Worm (Caenorhabditis elegans) whole organism, midembryonic: ENCODE measurements around the gene C48B4.11.

Experiments
- T22C8.4 ChIP-seq: fragments of 200-800 bp; sonication (Bioruptor generic); IDR thresholded peaks from 2 replicates; pipeline ENCODE4 v1.3.6; 2022; ENCODE audit warnings: missing genetic modification characterization, missing compliant biosample characterization
- cog-1 ChIP-seq: sonication (generic microtip); optimal IDR thresholded peaks from 2 replicates; lab custom pipeline; 2016; ENCODE audit warnings: missing genetic modification characterization, missing compliant biosample characterization
- flt-1 ChIP-seq: fragments of 200-800 bp; sonication (Bioruptor generic); IDR thresholded peaks from 2 replicates; pipeline ENCODE4 v1.3.6; 2022; ENCODE audit warnings: missing genetic modification characterization, missing compliant biosample characterization
- klf-2 ChIP-seq: fragments of 200-800 bp; sonication (Bioruptor generic); conservative IDR thresholded peaks from 2 replicates; pipeline ENCODE4 v1.3.6; 2022; ENCODE audit warnings: missing genetic modification reagents, missing genetic modification characterization, missing compliant biosample characterization
- med-1 ChIP-seq: sonication (generic microtip); optimal IDR thresholded peaks from 2 replicates; lab custom pipeline; 2017; ENCODE audit warnings: missing genetic modification characterization, mild to moderate bottlenecking, missing compliant biosample characterization, antibody characterized with exemption, missing genetic modification reagents; ENCODE audit not compliant: insufficient read depth
- ref-1 ChIP-seq: fragments of 200-800 bp; sonication (Bioruptor generic); conservative IDR thresholded peaks from 2 replicates; pipeline ENCODE4 v1.3.6; 2022; ENCODE audit warnings: missing genetic modification reagents, missing genetic modification characterization, missing compliant biosample characterization
- tab-1 ChIP-seq: fragments of 200-800 bp; sonication (Bioruptor generic); IDR thresholded peaks from 2 replicates; pipeline ENCODE4 v1.3.6; 2022; ENCODE audit warnings: missing genetic modification characterization, missing compliant biosample characterization
- ztf-23 ChIP-seq: fragments of 200-800 bp; sonication (Bioruptor generic); IDR thresholded peaks from 2 replicates; pipeline ENCODE4 v1.3.6; 2022; ENCODE audit warnings: missing genetic modification reagents, missing genetic modification characterization, missing compliant biosample characterization
- ztf-29 ChIP-seq: fragments of 200-800 bp; sonication (Bioruptor generic); IDR thresholded peaks from 2 replicates; pipeline ENCODE4 v1.3.6; 2022; ENCODE audit warnings: missing genetic modification reagents, missing genetic modification characterization, missing compliant biosample characterization

C48B4.11 gene

DNA sequence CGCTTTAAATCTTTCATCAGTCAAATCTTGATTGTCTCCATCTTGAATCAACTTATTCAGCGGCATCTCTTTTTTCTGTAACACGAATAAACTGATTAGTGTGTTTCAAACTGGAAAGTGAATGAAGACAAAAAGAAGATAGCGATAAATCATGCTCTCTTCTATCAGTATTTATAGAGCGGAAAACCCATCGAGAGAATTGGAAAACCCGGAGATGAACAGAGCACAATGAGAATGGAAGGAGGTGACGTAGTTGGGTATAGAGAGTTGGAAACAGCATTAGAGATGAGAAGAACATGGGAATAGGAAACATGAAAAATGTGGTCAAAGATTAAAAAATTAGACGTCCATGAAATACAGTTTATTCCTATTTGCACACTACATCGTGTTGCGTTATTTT lies 26.2 kb upstream of the C48B4.11 start, which contains the start of gene acox-1.5:
Gene acox-1.5 (minus strand): TSS at position 75 of the 400 bp plus-strand sequence.
- no peak for TF ChIP-seq tab-1 (GFP tag; lab: Robert Waterston, UW)
- no peak for TF ChIP-seq med-1
- no peak for TF ChIP-seq T22C8.4 (GFP tag; lab: Robert Waterston, UW)
- TF ChIP-seq klf-2 (GFP tag; lab: Robert Waterston, UW) = no peak
- no peak for TF ChIP-seq flt-1 (GFP tag; lab: Robert Waterston, UW)
- no peak for TF ChIP-seq cog-1 (tag; lab: Kevin White, UChicago)
- no peak for TF ChIP-seq ztf-23
- no peak for TF ChIP-seq ztf-29 (GFP tag; lab: Robert Waterston, UW)
- TF ChIP-seq ref-1 = no peak

DNA sequence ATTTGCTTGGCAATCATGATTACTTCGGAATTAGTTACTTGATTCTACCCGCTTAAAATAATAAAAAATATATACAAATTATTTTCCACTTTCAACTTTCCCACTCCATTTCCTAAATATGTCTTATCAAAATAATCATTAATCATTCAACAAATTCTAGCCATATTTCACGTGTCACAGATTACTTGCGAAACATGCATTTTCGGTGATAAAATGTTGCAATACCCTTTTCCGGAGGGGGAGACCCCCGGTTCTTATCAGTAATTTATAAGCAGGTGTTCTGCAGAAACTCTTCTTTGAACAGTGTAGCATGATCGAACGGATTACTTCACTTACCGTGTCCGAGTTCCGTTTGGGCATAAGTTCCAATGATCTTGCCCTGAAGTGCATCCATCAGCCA lies 24.3 kb upstream of the C48B4.11 start:
- no peak for TF ChIP-seq ztf-23
- no peak for TF ChIP-seq T22C8.4 (GFP tag; lab: Robert Waterston, UW)
- TF ChIP-seq ref-1 = no peak
- no peak for TF ChIP-seq flt-1 (GFP tag; lab: Robert Waterston, UW)
- no peak for TF ChIP-seq med-1
- no peak for TF ChIP-seq cog-1 (tag; lab: Kevin White, UChicago)
- TF ChIP-seq tab-1 (GFP tag; lab: Robert Waterston, UW) = no peak
- TF ChIP-seq klf-2 (GFP tag; lab: Robert Waterston, UW) = no peak
- no peak for TF ChIP-seq ztf-29 (GFP tag; lab: Robert Waterston, UW)

DNA sequence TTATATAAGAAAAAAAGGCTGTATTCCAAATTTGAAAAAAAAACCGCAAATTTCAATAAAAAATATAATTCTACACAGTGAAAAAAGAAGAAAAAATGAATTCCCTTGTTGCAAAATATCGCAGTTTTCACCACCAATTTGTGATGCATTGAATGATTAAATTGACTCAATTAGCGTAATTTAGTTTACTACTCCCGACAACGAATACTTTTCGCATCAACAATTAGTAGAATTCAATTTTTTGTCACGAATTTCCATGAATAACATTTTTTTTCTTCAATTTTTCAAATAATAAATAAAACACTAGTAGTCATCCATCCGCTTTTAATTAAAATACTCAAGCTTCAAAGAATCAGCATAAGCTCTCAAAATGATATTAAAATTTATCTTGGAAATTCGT lies 19.4 kb upstream of the C48B4.11 start:
- TF ChIP-seq tab-1 (GFP tag; lab: Robert Waterston, UW) = no peak
- TF ChIP-seq med-1 = no peak
- TF ChIP-seq ztf-29 (GFP tag; lab: Robert Waterston, UW) = no peak
- TF ChIP-seq flt-1 (GFP tag; lab: Robert Waterston, UW) = no peak
- TF ChIP-seq klf-2 (GFP tag; lab: Robert Waterston, UW) = no peak
- TF ChIP-seq ref-1 = no peak
- TF ChIP-seq ztf-23 = no peak
- no peak for TF ChIP-seq T22C8.4 (GFP tag; lab: Robert Waterston, UW)
- TF ChIP-seq cog-1 (tag; lab: Kevin White, UChicago) = no peak

DNA sequence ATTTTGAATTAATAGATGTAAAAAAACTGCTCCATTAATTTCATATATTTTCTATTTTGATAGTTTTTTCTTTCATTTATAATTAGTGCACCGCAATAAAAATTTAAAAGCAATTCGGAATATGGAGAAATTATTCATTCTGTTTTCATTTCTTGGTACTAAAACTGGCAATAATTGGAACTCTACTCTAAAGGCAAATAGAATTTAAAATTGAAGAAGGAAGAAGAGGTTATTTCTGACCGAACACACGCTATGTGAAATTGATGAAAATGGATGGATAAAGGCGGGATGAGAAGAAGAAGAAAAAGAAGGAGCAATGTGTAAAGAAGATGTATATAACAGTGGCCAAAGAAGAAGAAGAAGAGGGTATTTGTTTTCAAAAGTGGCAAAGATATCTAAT lies 17.3 kb upstream of the C48B4.11 start:
- TF ChIP-seq ref-1 = no peak
- TF ChIP-seq cog-1 (tag; lab: Kevin White, UChicago) = no peak
- TF ChIP-seq med-1 = no peak
- TF ChIP-seq tab-1 (GFP tag; lab: Robert Waterston, UW) = no peak
- no peak for TF ChIP-seq klf-2 (GFP tag; lab: Robert Waterston, UW)
- TF ChIP-seq ztf-29 (GFP tag; lab: Robert Waterston, UW) = no peak
- no peak for TF ChIP-seq ztf-23
- no peak for TF ChIP-seq flt-1 (GFP tag; lab: Robert Waterston, UW)
- TF ChIP-seq T22C8.4 (GFP tag; lab: Robert Waterston, UW) = no peak

DNA sequence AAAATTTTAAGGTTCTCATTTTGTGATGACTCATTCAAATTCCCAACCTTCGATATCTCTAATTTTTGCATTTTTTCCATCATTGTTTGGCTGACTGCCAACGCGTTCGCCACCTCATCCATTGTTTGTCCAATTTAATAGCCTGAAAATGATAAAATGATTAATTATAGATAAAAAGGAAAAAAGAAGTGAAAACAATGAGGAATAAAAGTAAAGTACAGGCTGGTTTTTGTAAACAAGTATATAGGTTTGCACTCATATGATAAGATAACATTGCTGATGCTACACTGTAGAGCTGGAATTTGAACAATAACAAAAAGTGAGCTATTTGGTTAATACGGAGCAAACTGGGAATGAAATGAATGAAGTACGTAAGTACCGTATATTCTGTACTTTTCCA lies 16.3 kb upstream of the C48B4.11 start, which contains the start of gene C48B4.3:
Gene C48B4.3 (minus strand): TSS at position 149 of the 400 bp plus-strand sequence.
- TF ChIP-seq ztf-29 (GFP tag; lab: Robert Waterston, UW) (no peak), klf-2 (GFP tag; lab: Robert Waterston, UW) (no peak), ref-1 (no peak), ztf-23 (no peak), med-1 (no peak), T22C8.4 (GFP tag; lab: Robert Waterston, UW) (no peak), tab-1 (GFP tag; lab: Robert Waterston, UW) (no peak), flt-1 (GFP tag; lab: Robert Waterston, UW) (no peak), cog-1 (tag; lab: Kevin White, UChicago) (no peak)

DNA sequence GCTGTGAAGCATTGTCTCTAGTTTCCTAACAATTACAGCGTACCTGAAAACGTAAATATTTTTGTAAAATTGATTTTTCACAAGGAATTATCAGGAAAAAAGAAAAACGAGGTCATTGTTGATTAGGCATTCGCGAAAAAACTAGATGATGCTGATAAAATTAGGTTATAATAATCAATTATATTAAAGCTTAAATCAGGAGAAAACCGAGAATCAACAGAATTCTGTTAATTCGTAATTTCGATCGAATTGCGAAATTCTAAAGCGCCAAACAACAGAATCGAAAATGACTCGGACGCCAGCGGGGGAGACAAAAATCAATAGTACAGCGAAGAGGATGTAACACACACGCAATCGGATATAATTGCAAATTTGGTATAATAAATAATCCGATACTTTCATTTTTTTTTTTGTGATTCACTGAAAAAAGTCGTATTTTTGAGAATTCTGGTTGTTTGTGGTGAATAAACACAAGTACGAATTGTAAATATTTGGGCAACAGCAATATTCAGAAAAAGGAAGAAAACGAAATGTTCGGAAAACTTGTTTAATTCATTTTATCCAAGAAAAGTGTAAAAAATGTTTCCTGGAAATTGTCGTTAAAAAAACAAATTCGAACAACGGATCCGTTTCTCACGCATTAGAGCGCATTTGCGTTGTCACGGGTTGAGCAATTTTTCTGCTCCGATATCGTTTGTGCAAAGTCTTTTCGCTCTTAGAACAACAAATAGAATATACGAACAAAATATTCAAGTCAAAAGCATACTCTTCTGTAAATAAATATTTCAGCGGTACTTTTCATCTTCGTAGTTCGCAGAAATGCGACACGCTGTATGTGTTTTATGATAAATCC lies 14.3 kb upstream of the C48B4.11 start, which contains the start of gene ced-7:
Gene ced-7 (minus strand): TSS at position 51 of the 853 bp plus-strand sequence.
- no peak for TF ChIP-seq tab-1 (GFP tag; lab: Robert Waterston, UW)

DNA sequence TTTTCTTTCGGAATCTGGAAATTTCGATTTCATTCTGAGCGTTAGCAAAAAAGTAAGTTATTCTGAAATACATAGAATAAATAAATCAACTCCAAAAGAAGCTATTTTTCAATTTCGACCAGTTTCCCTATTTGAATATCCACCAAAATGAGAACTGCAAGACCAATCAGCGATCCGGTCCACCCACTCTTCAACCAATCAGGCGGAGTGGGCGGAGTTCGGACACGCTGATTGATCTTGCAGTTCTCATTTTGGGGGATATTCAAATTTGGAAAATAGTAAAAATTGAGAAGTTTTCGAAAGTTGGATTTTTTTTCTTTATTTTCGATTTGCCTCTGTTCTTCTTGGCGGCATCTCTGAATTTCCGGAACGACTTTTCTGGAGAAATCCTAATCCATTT lies 5.0 kb upstream of the C48B4.11 start:
- TF ChIP-seq flt-1 (GFP tag; lab: Robert Waterston, UW) (no peak), T22C8.4 (GFP tag; lab: Robert Waterston, UW) (no peak)

DNA sequence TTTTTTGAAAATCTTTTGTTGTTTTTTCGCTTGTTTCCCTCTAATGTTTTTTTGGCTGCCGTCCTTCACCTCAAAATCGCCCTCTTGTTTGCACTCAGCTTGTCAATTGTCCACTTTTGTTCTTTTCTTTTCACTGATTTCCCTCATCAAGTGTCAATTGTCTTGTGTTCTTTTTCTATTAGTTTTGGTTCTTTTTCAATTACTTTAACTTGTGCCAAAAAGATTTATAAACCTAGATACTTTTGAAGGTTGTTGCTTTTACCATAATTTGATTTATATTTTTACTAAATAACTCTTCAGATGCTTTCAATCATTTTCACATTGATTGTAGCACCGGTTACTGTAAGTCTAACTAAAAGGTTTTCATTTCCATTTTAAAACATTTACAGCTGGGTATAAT lies 2.5 kb upstream of the C48B4.11 start, which contains the start of gene C48B4.13:
Gene C48B4.13 (plus strand): TSS at position 301 of the 400 bp plus-strand sequence.
- no peak for TF ChIP-seq tab-1 (GFP tag; lab: Robert Waterston, UW)
- TF ChIP-seq ztf-23 = no peak
- TF ChIP-seq flt-1 (GFP tag; lab: Robert Waterston, UW) = no peak
- TF ChIP-seq klf-2 (GFP tag; lab: Robert Waterston, UW) = no peak
- no peak for TF ChIP-seq ztf-29 (GFP tag; lab: Robert Waterston, UW)
- no peak for TF ChIP-seq cog-1 (tag; lab: Kevin White, UChicago)
- no peak for TF ChIP-seq ref-1
- no peak for TF ChIP-seq med-1
- TF ChIP-seq T22C8.4 (GFP tag; lab: Robert Waterston, UW) = no peak

DNA sequence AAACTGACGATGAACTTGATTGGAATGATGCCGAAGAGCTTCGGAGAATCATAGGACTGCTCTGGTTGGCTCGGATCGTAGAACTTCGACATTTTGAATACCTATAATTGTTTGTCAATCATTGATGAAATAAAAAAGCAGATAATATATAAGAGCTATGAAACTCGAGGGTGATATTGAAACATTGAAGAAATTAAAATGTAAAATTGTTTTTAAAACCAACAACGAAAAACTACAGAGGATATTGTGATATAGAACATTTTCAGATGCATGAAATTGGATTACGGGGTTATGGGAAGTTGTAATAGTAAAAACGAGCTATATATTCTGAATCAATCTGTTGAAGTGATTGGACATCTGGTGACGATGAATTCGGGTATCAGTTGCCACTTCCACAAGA lies 1.5 kb downstream of the C48B4.11 start, which contains the start of gene C48B4.10:
Gene C48B4.10 (minus strand): TSS at position 101 of the 400 bp plus-strand sequence.
- no peak for TF ChIP-seq tab-1 (GFP tag; lab: Robert Waterston, UW)
- TF ChIP-seq flt-1 (GFP tag; lab: Robert Waterston, UW) = no peak
- no peak for TF ChIP-seq ztf-23
- no peak for TF ChIP-seq ref-1
- no peak for TF ChIP-seq T22C8.4 (GFP tag; lab: Robert Waterston, UW)
- TF ChIP-seq med-1 = no peak
- TF ChIP-seq ztf-29 (GFP tag; lab: Robert Waterston, UW) = no peak
- TF ChIP-seq cog-1 (tag; lab: Kevin White, UChicago) = no peak
- TF ChIP-seq klf-2 (GFP tag; lab: Robert Waterston, UW) = no peak

DNA sequence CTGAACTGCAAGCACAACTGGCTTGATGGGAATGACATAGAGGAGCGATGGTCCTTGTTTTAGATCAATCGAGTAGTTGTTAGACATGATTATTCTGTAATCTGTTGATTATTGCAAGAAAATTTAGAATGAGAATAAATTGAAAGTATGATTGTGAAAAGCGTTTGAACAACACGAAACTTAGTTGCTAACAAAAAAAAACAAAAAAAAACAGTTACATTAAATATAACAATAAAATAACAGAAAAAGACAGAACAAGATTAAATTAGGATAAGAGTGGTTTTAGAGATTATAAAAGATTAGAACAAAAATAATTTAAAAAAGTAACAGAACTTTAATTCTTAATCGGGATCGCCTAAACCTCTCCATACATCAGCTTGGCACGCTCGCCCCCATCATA lies 2.7 kb downstream of the C48B4.11 start, which contains the start of gene C48B4.9:
Gene C48B4.9 (minus strand): TSS at position 101 of the 400 bp plus-strand sequence.
- TF ChIP-seq T22C8.4 (GFP tag; lab: Robert Waterston, UW) (no peak), flt-1 (GFP tag; lab: Robert Waterston, UW) (no peak), med-1 (no peak), klf-2 (GFP tag; lab: Robert Waterston, UW) (no peak), ztf-23 (no peak), tab-1 (GFP tag; lab: Robert Waterston, UW) (no peak), cog-1 (tag; lab: Kevin White, UChicago) (no peak), ztf-29 (GFP tag; lab: Robert Waterston, UW) (no peak), ref-1 (no peak)
